Fruit fly (Drosophila melanogaster): ENCODE data around the gene RhoGDI.
A peak's percentile ranks its signal among the peaks of the same experiment; 100 is the strongest.

The RhoGDI gene

DNA sequence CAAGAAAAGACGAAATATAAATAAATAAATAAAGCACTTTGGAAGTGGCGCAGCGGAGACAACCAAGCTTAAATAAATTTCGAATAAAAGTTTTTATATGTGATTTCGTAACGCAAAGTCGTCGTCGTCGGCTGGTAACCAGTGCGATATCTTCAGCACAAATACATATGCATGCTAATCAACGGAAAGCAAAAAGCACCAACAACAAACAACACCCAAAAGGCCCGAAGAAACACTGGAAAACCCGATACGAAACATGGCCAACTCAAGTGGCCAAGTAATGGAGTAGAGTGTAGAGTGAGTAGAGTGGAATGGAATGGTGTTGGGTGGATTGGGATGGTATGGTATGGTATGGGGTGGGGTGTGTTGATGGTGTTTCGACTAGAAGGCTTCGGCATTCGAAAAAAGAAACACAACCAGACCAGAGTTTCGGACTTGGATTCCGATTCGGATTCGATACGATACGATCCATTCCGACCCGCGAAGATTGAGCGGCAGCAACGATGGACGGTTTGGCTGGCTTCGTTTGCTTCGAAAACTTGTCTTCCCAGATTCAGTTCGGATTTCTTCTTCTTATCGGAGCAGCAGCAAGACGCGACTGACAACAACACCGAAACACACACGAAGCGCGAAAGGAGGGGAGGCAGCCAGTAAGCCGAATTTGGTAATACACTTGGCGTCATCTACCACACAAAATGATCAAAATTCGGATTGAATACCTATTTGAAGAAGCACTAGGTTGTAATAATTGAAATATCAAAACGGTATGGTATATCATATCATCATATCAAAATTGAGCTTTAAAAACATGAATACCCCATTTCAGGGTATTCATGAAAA is 25.8 kb upstream of the RhoGDI start:
- no peak for TF ChIP-seq ovo (GFP tag; optimal IDR thresholded peaks at IDR 0.05)
- no peak for TF ChIP-seq Crg-1 (GFP tag; optimal IDR thresholded peaks at IDR 0.05)
- TF ChIP-seq cnc (optimal IDR thresholded peaks at IDR 0.05), result no peak
- no peak for TF ChIP-seq CG11617 (GFP tag; optimal IDR thresholded peaks at IDR 0.05)
- TF ChIP-seq toe (GFP tag; optimal IDR thresholded peaks at IDR 0.05), result no peak
- TF ChIP-seq pad (GFP tag; optimal IDR thresholded peaks at IDR 0.05), result no peak
- peak; percentile 40 for TF ChIP-seq CG33017 (tag; optimal IDR thresholded peaks at IDR 0.05)
- peak; percentile 4 for TF ChIP-seq CG12768 (GFP tag; optimal IDR thresholded peaks at IDR 0.05)
- no peak for TF ChIP-seq CG1620 (GFP tag; optimal IDR thresholded peaks at IDR 0.05)
- TF ChIP-seq bab1 (GFP tag; optimal IDR thresholded peaks at IDR 0.05), result peak; percentile 54
- TF ChIP-seq CG7101 (tag; optimal IDR thresholded peaks at IDR 0.05), result peak; percentile 56
- peak; percentile 11 for TF ChIP-seq CG7045 (GFP tag; optimal IDR thresholded peaks at IDR 0.05)

dm6 chr3L:19903400-19903846 is 25.1 kb upstream of the RhoGDI start:
- no peak for TF ChIP-seq tj (GFP tag; optimal IDR thresholded peaks at IDR 0.05)
- TF ChIP-seq Hr96 (GFP tag; optimal IDR thresholded peaks at IDR 0.05), result no peak
- TF ChIP-seq kay (GFP tag; ENCODE audit: borderline replicate concordance), result peak; percentile 76
- no peak for TF ChIP-seq ovo (GFP tag; optimal IDR thresholded peaks at IDR 0.05)

DNA sequence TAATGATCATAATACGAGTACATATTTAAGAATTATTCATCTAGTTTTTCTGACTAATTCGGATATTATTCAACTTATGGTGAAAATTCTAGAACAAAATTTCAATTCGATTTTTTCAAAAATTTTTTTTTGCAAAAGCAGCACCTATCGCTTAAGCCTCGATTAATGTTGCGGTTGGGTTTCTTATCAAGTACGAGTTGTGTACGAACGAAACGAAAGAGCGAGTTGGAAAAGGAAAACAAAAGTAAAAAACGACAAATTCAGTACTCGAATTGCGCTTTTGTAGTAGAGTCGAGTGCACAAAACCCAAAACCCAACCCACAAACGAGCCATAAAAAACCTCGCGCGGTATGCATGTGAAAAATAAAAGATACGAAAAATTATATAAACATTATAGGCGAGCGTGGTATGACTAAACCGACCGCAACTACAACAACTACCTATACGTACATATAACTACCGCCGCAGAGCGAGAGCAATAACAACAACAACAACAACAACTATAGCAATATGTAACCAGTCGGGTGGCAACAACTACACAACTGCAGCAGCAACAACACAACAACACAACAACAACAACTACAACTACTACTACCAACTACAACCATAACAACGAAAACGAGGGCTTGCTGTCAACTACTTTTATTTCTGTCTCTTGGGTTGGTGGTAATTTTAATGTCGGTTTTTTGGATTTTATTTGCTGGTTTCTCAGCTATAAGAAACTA is 24.0 kb upstream of the RhoGDI start:
- TF ChIP-seq Crg-1 (GFP tag; optimal IDR thresholded peaks at IDR 0.05) (no peak), CG11617 (GFP tag; optimal IDR thresholded peaks at IDR 0.05) (no peak), tj (GFP tag; optimal IDR thresholded peaks at IDR 0.05) (peak; percentile 57), Clk (GFP tag; optimal IDR thresholded peaks at IDR 0.05) (no peak), kay (GFP tag; ENCODE audit: borderline replicate concordance) (peak; percentile 85), CG12768 (GFP tag; optimal IDR thresholded peaks at IDR 0.05) (peak; percentile 49), CG14711 (tag; optimal IDR thresholded peaks at IDR 0.05) (no peak), CG5204 (GFP tag; optimal IDR thresholded peaks at IDR 0.05) (no peak), cic (GFP tag; optimal IDR thresholded peaks at IDR 0.05) (peak; percentile 44)

DNA sequence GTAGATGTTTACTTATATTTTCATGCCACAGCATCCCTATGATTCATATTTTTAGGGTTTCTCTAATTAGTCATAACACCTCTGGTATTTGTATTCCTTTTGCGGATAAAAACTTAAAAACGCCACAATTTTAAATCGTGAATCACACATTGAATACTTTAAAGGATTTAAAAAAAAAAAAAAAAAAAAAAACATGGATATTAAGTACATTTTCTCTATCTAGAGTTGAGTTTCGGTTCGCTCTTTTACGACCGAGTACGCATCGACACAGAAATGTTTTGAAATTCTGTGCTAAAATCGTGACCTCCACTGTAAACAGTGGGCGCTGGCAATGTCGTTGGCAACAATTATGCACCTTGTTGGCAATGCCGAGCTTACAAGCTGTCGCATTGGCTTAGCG is 23.1 kb upstream of the RhoGDI start:
- TF ChIP-seq Hr96 (GFP tag; optimal IDR thresholded peaks at IDR 0.05), result peak; percentile 24
- no peak for TF ChIP-seq pad (GFP tag; optimal IDR thresholded peaks at IDR 0.05)
- no peak for TF ChIP-seq ovo (GFP tag; optimal IDR thresholded peaks at IDR 0.05)
- peak; percentile 92 for TF ChIP-seq kay (GFP tag; ENCODE audit: borderline replicate concordance)
- no peak for TF ChIP-seq CG7045 (GFP tag; optimal IDR thresholded peaks at IDR 0.05)
- no peak for TF ChIP-seq CG33017 (tag; optimal IDR thresholded peaks at IDR 0.05)
- TF ChIP-seq bab1 (GFP tag; optimal IDR thresholded peaks at IDR 0.05), result no peak
- TF ChIP-seq CG12768 (GFP tag; optimal IDR thresholded peaks at IDR 0.05), result no peak
- no peak for TF ChIP-seq CG5204 (GFP tag; optimal IDR thresholded peaks at IDR 0.05)
- TF ChIP-seq cic (GFP tag; optimal IDR thresholded peaks at IDR 0.05), result no peak
- TF ChIP-seq CG7101 (tag; optimal IDR thresholded peaks at IDR 0.05), result no peak
- no peak for TF ChIP-seq Clk (GFP tag; optimal IDR thresholded peaks at IDR 0.05)
- TF ChIP-seq CG14711 (tag; optimal IDR thresholded peaks at IDR 0.05), result no peak
- TF ChIP-seq toe (GFP tag; optimal IDR thresholded peaks at IDR 0.05), result no peak
- TF ChIP-seq CG11617 (GFP tag; optimal IDR thresholded peaks at IDR 0.05), result peak; percentile 21
- TF ChIP-seq cnc (optimal IDR thresholded peaks at IDR 0.05), result no peak
- no peak for TF ChIP-seq Mnt (GFP tag; optimal IDR thresholded peaks at IDR 0.05)

DNA sequence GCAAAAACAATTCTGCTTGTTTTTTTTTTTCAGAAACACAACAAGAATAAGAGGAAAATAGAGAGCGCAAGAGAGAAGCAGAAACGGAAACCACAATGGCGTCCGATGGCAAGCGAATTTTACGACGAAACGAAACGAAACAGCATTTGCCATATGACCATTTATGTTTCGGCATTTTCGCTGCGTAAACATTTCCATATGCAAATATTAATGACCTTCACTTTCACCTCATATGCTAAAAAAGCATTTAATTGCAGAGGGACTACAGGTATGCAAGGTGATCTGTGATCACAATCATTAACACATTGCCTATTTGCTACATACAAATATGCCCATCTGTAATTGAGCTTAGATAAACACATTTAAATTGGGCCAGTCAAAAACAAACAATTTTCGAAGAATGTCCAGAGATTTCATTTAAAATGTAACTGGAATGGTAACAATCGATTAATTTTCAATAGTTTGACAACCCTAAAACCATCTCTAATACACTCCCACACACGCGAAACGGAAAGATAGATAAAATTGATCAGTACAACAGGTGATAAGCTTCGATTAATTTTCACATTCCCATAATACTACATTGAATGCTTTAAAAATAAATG is 22.3 kb upstream of the RhoGDI start:
- TF ChIP-seq Crg-1 (GFP tag; optimal IDR thresholded peaks at IDR 0.05), result no peak
- TF ChIP-seq CG11617 (GFP tag; optimal IDR thresholded peaks at IDR 0.05), result no peak
- no peak for TF ChIP-seq Mnt (GFP tag; optimal IDR thresholded peaks at IDR 0.05)
- TF ChIP-seq CG12768 (GFP tag; optimal IDR thresholded peaks at IDR 0.05), result no peak
- TF ChIP-seq tj (GFP tag; optimal IDR thresholded peaks at IDR 0.05), result peak; percentile 91
- peak; percentile 61 for TF ChIP-seq CG14711 (tag; optimal IDR thresholded peaks at IDR 0.05)
- TF ChIP-seq CG7045 (GFP tag; optimal IDR thresholded peaks at IDR 0.05), result no peak
- TF ChIP-seq kay (GFP tag; ENCODE audit: borderline replicate concordance), result peak; percentile 92
- TF ChIP-seq bab1 (GFP tag; optimal IDR thresholded peaks at IDR 0.05), result no peak
- TF ChIP-seq ovo (GFP tag; optimal IDR thresholded peaks at IDR 0.05), result no peak

Data from whole organism, adult.